Worm (Caenorhabditis elegans) whole organism, young adult: Measurements from ENCODE around the gene F56F11.2.

Experiments used
- ceh-91 ChIP-seq: fragments of 200-800 bp; sonication (Bioruptor generic); IDR thresholded peaks from 2 replicates; pipeline ENCODE4 v1.3.6; 2022; ENCODE audit warnings: missing genetic modification reagents, missing genetic modification characterization, missing compliant biosample characterization
- die-1 ChIP-seq: sonication (generic microtip); optimal IDR thresholded peaks from 2 replicates; lab custom pipeline; 2016; ENCODE audit warnings: missing genotype, mild to moderate bottlenecking, missing genetic modification characterization, missing compliant biosample characterization
- lin-35 ChIP-seq, 3 experiments: fragments of 150-350 bp in 2 of 3; sonication (generic microtip) in 1 of 3; optimal IDR thresholded peaks; 2 replicates each; lab custom pipeline; 2014 to 2018; ENCODE audit warnings: missing biosample characterization in 3 of 3, missing genetic modification characterization in 3 of 3, missing genetic modification reagents in 3 of 3
- nhr-90 ChIP-seq: sonication (generic microtip); optimal IDR thresholded peaks from 2 replicates; lab custom pipeline; 2016; ENCODE audit warnings: missing genotype, mild to moderate bottlenecking, missing genetic modification characterization, missing compliant biosample characterization
- repo-1 ChIP-seq: sonication (generic microtip); optimal IDR thresholded peaks from 2 replicates; lab custom pipeline; 2017; ENCODE audit warnings: mild to moderate bottlenecking, missing genetic modification characterization, missing compliant biosample characterization
- unc-62 ChIP-seq: fragments of 150-350 bp; optimal IDR thresholded peaks from 2 replicates; lab custom pipeline; 2014; ENCODE audit warnings: missing biosample characterization, missing genetic modification reagents, missing genetic modification characterization
- zfh-2 ChIP-seq: fragments of 200-800 bp; sonication (Bioruptor generic); conservative IDR thresholded peaks from 2 replicates; pipeline ENCODE4 v1.3.6; 2022; ENCODE audit warnings: missing genetic modification reagents, missing genetic modification characterization, missing compliant biosample characterization

- TF ChIP-seq zfh-2 (GFP tag; lab: Robert Waterston, UW) (peak; percentile 91), ceh-91 (GFP tag; lab: Robert Waterston, UW) (no peak), die-1 (tag; lab: Kevin White, UChicago) (no peak), nhr-90 (tag; lab: Kevin White, UChicago) (no peak), unc-62 (GFP tag; lab: Kevin White, UChicago) (no peak), lin-35 (GFP tag; optimal IDR thresholded peaks at IDR 0.05; lab: Kevin White, UChicago) (no peak), repo-1 (tag; lab: Kevin White, UChicago) (no peak)
Measured at ce11 chrIII:2899705-2900104, 17.6 kb downstream of the F56F11.2 start.
